Fruit fly (Drosophila melanogaster) Kc167 (cell line): ENCODE results near the gene Sirt1.

ENCODE experiments used
- Myc ChIP-seq: fragments of >200 bp; optimal IDR thresholded peaks from 2 replicates; lab custom pipeline; 2017; ENCODE audit warnings: missing external identifiers
- h ChIP-seq: fragments of >200 bp; optimal IDR thresholded peaks from 3 replicates; lab custom pipeline; 2018; ENCODE audit warnings: missing external identifiers
- psq ChIP-seq: fragments of >200 bp; optimal IDR thresholded peaks from 2 replicates; lab custom pipeline; 2017; ENCODE audit warnings: missing external identifiers

DNA sequence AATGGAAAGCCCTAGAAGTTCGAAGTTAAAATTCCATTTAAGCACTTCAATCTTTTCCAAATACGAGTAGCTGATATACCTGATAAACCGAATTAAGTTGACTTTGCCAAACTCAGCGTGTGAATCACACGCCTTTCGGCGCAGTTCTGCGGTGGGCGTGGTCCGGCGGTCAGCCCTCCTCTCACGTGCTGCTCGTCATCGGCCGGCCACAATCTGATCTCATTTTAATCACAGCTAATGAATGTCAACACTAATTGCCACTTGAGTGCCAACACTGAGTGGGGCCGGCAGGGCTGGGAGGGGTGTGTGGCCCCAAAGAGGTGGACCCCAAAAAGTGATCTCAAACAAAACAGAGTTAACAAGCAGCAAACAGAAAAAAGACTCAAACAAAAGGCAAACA is 29.4 kb upstream of the Sirt1 start:
- TF ChIP-seq Myc (lab: Kevin White, UChicago) (no peak), psq (lab: Kevin White, UChicago) (no peak), h (lab: Kevin White, UChicago) (no peak)
